Worm (Caenorhabditis elegans): ENCODE data around the gene mdt-10.
A peak's percentile ranks its signal among the peaks of the same experiment; 100 is the strongest.

The mdt-10 gene

DNA sequence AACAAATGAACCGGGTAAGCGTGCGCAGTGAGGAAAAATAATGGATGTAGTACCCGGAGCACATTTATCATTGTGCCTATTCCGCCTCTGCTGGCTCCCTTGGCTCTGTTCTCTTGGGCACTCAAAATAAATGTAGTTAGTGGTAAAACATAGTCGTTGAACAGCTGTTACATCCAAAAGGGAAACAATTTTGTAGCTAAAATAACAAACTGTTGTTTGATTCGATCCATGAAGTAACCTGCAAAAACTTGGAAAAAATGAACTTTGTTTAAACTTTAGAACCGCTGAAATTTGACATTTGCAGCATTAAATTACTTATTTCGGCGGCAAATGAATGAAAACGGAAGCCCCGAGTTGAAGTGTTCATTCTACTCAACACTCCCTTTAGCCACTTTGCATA is 38.8 kb upstream of the mdt-10 start:
- TF ChIP-seq aha-1 (tag) (peak; percentile 78), saeg-2 (GFP tag; IDR thresholded peaks at IDR 0.05) (no peak), T20F7.1 (GFP tag; optimal IDR thresholded peaks at IDR 0.05) (no peak), F44E2.7 (GFP tag; IDR thresholded peaks at IDR 0.05) (no peak), rbr-2 (tag; optimal IDR thresholded peaks at IDR 0.05) (no peak), unc-62 (GFP tag; optimal IDR thresholded peaks at IDR 0.05 in 1 of 2) (peak in 1 of 2 experiments; percentile 68), unc-62 (tag; optimal IDR thresholded peaks at IDR 0.05) (no peak), snpc-4 (tag; optimal IDR thresholded peaks at IDR 0.05) (no peak), tra-1 (GFP tag; IDR thresholded peaks at IDR 0.05) (no peak), F37D6.2 (tag; optimal IDR thresholded peaks at IDR 0.05) (no peak), lin-15B (tag; optimal IDR thresholded peaks at IDR 0.05) (no peak), mdt-29 (GFP tag; IDR thresholded peaks at IDR 0.05) (no peak), skn-1 (tag; optimal IDR thresholded peaks at IDR 0.05) (no peak)

DNA sequence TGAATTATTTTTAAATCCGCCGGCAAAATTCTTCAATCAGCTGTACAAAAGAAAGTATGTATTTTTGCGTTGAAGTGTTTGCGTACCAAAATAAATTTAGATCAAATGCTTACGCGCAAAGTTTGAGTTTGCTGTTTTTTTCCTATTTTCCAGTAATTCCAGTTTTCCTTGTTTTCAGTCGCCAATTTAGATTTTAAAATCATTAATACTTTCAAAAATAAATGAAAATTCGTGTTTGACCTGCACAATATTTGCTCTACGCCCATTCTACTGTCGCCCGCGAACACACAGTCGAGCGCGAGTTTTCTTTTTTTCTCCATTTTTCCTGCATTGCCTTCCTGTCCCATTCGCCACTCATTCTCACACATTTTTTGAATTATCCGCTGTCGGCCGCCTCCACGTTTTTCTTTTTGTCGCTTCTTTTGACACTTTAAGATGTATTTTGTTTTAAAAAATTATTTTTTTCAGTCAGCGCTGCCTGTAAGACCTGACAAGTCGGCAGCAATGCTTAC is 38.0 kb upstream of the mdt-10 start, which contains the start of gene ptc-1:
Gene ptc-1, plus strand, starts transcription at position 462 of the 512 bp plus-strand sequence.
- no peak for TF ChIP-seq madf-9 (GFP tag; conservative IDR thresholded peaks at IDR 0.05)
- TF ChIP-seq unc-130 (GFP tag; optimal IDR thresholded peaks at IDR 0.05): peak; percentile 25

DNA sequence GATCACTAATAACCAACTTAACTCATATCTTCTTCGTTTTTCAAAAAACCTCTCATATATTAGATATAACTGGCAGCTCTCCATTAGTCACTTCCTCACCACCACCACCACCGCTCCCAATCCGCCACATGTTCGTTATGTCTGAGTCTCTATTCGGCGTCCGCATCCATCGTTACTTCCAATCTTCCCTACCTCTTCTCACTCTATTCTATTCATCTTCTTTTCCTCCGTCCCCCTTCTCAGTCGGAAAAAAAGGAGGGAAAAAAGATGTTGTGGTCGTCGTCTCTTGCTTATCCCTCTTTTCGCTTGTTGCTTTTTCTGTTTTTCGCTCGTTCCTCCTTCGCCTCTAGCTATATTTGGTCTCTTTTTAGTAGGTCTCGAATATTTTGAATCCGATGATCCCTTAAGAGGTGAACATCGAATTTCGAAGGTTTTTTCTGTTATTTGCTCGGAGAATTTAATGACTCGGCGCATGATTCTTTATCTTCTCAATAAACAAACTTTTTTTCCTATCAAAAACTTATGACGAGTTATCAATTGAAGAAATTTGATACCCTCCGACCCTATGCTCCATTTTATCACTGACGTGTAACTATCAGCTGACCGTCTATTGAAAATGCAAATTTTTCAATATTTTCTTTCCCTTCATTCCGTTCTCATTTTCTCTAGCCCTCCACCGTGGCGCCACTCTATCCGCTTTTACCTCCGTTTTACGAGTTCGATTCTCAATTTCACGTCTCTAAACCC is 37.2 kb upstream of the mdt-10 start:
- TF ChIP-seq mes-2 (tag; optimal IDR thresholded peaks at IDR 0.05; ENCODE audit: poor library complexity, severe bottlenecking) (peak; percentile 68), F26F4.8 (GFP tag; conservative IDR thresholded peaks at IDR 0.05) (no peak), hmg-1.1 (GFP tag; IDR thresholded peaks at IDR 0.05) (peak; percentile 70), aha-1 (tag) (peak; percentile 80), unc-62 (GFP tag; optimal IDR thresholded peaks at IDR 0.05 in 1 of 2) (peak in 1 of 2 experiments; percentile 24), unc-62 (tag; optimal IDR thresholded peaks at IDR 0.05) (no peak), php-3 (GFP tag; IDR thresholded peaks at IDR 0.05) (peak; percentile 75; the same call in 1 of the 2 replicates), snpc-1.2 (GFP tag; IDR thresholded peaks at IDR 0.05) (no peak), dmd-9 (GFP tag; IDR thresholded peaks at IDR 0.05) (no peak), daf-19 (GFP tag; conservative IDR thresholded peaks at IDR 0.05) (peak; percentile 61; the same call in 1 of the 2 replicates), ZK546.5 (tag; optimal IDR thresholded peaks at IDR 0.05) (no peak), hlh-30 (tag; optimal IDR thresholded peaks at IDR 0.05; ENCODE audit: insufficient read depth) (peak; percentile 51), lir-3 (tag; optimal IDR thresholded peaks at IDR 0.05) (no peak), zfp-2 (tag; optimal IDR thresholded peaks at IDR 0.05) (no peak), nhr-25 (tag; optimal IDR thresholded peaks at IDR 0.05; ENCODE audit: borderline replicate concordance, insufficient read depth) (no peak), gei-8 (GFP tag; optimal IDR thresholded peaks at IDR 0.05) (no peak), sdz-12 (GFP tag; optimal IDR thresholded peaks at IDR 0.05) (no peak), egl-27 (tag; optimal IDR thresholded peaks at IDR 0.05) (no peak), daf-16 (GFP tag; optimal IDR thresholded peaks at IDR 0.05) (no peak), daf-16 (tag; optimal IDR thresholded peaks at IDR 0.05) (peak; percentile 84), hif-1 (tag; optimal IDR thresholded peaks at IDR 0.05) (no peak), mep-1 (tag; optimal IDR thresholded peaks at IDR 0.05) (peak; percentile 2), mxl-3 (GFP tag; optimal IDR thresholded peaks at IDR 0.05) (peak; percentile 53), lsy-2 (tag; optimal IDR thresholded peaks at IDR 0.05) (peak; percentile 27 to 57), nhr-28 (tag; optimal IDR thresholded peaks at IDR 0.05) (peak; percentile 31), F44E2.7 (GFP tag; IDR thresholded peaks at IDR 0.05) (no peak), F37D6.2 (tag; optimal IDR thresholded peaks at IDR 0.05) (peak; percentile 55), nhr-41 (GFP tag; IDR thresholded peaks at IDR 0.05) (peak; percentile 80; the same call in 1 of the 2 replicates), spr-3 (GFP tag; optimal IDR thresholded peaks at IDR 0.05) (no peak), pha-4 (GFP tag; IDR thresholded peaks at IDR 0.05) (no peak), pha-4 (tag; optimal IDR thresholded peaks at IDR 0.05) (no peak), ceh-20 (GFP tag; IDR thresholded peaks at IDR 0.05) (no peak), ztf-11 (tag; optimal IDR thresholded peaks at IDR 0.05) (no peak), dmd-6 (GFP tag; IDR thresholded peaks at IDR 0.05) (peak; percentile 73), dmd-8 (GFP tag; IDR thresholded peaks at IDR 0.05) (no peak), vab-7 (GFP tag; IDR thresholded peaks at IDR 0.05) (no peak)

Measured in whole organism, L4 larva.